Fruit fly (Drosophila melanogaster): ENCODE measurements around the gene Caf1-180.

Gene Caf1-180

DNA sequence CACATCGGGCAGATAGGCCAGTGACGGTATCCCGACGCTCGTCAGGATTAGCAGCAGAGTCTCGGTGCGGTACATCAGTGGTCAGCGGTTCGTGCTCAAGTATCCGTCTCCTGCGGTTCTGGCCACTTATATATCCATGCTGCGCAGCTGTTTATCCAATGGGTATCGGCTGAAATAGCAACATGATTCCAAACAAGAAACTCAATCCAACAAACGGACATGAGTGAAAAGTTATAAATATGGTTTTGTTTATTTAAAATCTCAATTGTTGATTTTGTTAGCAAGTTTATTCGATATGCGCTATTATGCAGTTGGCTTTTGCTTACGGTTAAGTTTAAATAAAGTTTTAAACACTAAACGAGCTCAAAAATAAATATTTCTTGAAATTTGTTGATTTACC, 35.3 kb downstream of the Caf1-180 start, which contains the start of gene CG12111:
Gene CG12111 (minus strand): TSS at position 101 of the 400 bp plus-strand sequence.
- no peak for TF ChIP-seq CG6854 (GFP tag; optimal IDR thresholded peaks at IDR 0.05)
- no peak for TF ChIP-seq CG3919 (GFP tag; optimal IDR thresholded peaks at IDR 0.05)
- no peak for TF ChIP-seq lz (GFP tag; optimal IDR thresholded peaks at IDR 0.05)
- no peak for TF ChIP-seq Eip75B (GFP tag; optimal IDR thresholded peaks at IDR 0.05)
- TF ChIP-seq CG9139 (GFP tag; optimal IDR thresholded peaks at IDR 0.05), result no peak
- TF ChIP-seq net (GFP tag; optimal IDR thresholded peaks at IDR 0.05), result no peak
- no peak for TF ChIP-seq Hr39 (GFP tag; optimal IDR thresholded peaks at IDR 0.05)
- TF ChIP-seq spab (GFP tag; optimal IDR thresholded peaks at IDR 0.05), result no peak
- TF ChIP-seq Ets96B (tag; optimal IDR thresholded peaks at IDR 0.05), result no peak
- no peak for TF ChIP-seq CG10631 (GFP tag; optimal IDR thresholded peaks at IDR 0.05)
- TF ChIP-seq Sox102F (GFP tag; optimal IDR thresholded peaks at IDR 0.05), result no peak
- TF ChIP-seq Hr4 (GFP tag; optimal IDR thresholded peaks at IDR 0.05), result no peak
- no peak for TF ChIP-seq eg (GFP tag; IDR thresholded peaks at IDR 0.05)
- TF ChIP-seq ss (GFP tag; optimal IDR thresholded peaks at IDR 0.05), result no peak
- no peak for TF ChIP-seq fd85E (GFP tag; optimal IDR thresholded peaks at IDR 0.05)
- no peak for TF ChIP-seq topi (GFP tag; optimal IDR thresholded peaks at IDR 0.05)
- no peak for TF ChIP-seq CG7368 (GFP tag; optimal IDR thresholded peaks at IDR 0.05)
- no peak for TF ChIP-seq pdm3 (GFP tag; optimal IDR thresholded peaks at IDR 0.05)

DNA sequence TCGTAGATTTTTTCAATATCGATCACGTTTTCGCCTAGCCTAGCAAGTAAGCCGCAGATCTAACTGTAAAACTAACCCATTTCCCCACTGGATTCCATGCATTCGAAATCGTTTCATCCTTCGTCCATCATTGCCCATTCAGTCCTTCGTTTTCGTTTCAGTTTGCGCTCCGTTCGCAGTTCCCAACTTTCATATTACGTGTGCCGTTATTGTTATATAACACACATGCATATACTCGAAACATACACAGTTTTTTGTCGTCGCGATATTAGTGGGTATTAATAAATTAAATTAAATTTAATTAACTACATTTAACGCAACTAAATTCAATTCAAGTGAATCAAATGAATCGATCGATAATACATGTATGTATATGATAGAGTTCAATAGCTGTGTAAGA, 36.5 kb downstream of the Caf1-180 start:
- TF ChIP-seq Eip93F (GFP tag; optimal IDR thresholded peaks at IDR 0.05) (no peak), CG6808 (GFP tag; optimal IDR thresholded peaks at IDR 0.05) (no peak), Ets21C (GFP tag; optimal IDR thresholded peaks at IDR 0.05) (no peak), dac (GFP tag; optimal IDR thresholded peaks at IDR 0.05) (no peak), Hr38 (GFP tag; optimal IDR thresholded peaks at IDR 0.05) (no peak)

DNA sequence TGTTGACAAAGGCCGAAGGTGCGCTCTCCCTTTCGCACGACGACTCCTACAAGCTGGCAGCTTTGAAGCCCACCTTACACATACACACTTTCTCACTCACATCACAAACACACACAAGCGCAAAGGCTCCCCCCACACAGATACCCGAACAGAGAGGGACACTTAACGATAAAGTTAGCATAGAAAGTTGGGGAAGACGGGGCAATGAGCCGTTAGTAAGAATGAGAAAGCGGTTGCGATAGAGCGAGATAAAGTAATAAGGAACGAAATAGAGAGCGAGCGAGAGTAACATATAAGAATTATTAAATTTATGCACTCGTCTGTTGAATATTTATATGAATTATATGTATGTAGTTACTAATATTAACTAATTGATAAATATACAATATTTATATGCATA, 37.1 kb downstream of the Caf1-180 start:
- TF ChIP-seq Sox14 (GFP tag; optimal IDR thresholded peaks at IDR 0.05) (no peak), CG34406 (GFP tag; optimal IDR thresholded peaks at IDR 0.05) (no peak), fkh (GFP tag; optimal IDR thresholded peaks at IDR 0.05) (peak; percentile 17), svp (GFP tag) (peak; percentile 73)

DNA sequence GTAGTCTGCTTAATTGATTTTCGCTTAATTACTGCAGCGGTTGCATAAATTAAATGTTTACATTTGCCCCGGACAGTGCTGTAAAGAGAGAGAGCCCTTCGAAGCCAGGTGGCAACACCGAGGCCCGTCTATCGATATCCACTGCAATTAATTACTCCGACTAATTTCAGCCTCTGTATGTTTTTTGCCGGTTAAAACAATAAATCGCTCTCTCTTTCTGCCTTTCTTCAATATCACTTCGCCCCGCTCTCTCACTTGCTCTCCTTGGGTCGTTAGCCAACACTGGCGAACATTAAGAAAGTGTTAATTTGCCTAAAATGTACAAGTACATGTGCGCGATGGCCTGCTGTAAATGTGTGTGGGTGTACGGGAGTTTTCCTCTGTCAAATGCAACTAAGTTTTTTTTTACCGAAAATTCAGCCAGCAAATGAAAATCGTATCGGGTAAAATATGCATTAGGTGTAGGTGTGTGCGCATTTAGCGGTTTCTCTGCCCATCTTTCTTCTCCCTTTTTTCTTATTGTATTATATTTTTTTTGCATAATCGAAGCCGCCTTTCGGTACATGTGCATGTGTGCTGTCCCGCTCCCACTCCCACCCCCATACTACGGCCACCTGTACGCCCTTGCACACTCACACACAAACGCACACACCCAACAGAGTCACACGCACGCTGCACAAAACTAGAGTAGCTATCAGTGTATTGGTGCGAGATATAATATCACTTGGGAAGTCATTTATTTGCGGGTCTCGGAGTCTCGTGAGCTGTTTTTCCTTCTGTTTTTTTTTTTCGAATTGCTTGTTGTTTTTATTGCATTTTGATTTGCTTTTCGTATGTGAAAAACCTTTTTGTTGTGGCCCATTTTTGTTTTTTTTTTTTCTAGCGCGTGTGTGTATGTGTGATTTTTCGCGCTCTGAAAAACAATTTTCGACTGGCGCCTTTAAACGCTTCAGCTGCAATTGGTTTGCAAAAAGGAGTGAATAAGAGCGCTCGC, 44.4 kb downstream of the Caf1-180 start:
- TF ChIP-seq spab (GFP tag; optimal IDR thresholded peaks at IDR 0.05), result no peak
- TF ChIP-seq esn (GFP tag; optimal IDR thresholded peaks at IDR 0.05), result peak; percentile 48
- TF ChIP-seq Eip93F (GFP tag; optimal IDR thresholded peaks at IDR 0.05), result peak; percentile 36
- peak; percentile 28 for TF ChIP-seq Eip75B (GFP tag; optimal IDR thresholded peaks at IDR 0.05)
- TF ChIP-seq fd85E (GFP tag; optimal IDR thresholded peaks at IDR 0.05), result no peak
- peak; percentile 71 for TF ChIP-seq svp (GFP tag)
- peak; percentile 83 for TF ChIP-seq Eip78C (GFP tag)
- no peak for TF ChIP-seq CG3032 (tag; optimal IDR thresholded peaks at IDR 0.05)
- TF ChIP-seq CG8319 (GFP tag; optimal IDR thresholded peaks at IDR 0.05), result no peak
- peak; percentile 51 for TF ChIP-seq topi (GFP tag; optimal IDR thresholded peaks at IDR 0.05)
- TF ChIP-seq acj6 (GFP tag; optimal IDR thresholded peaks at IDR 0.05), result peak; percentile 23
- TF ChIP-seq CG1621 (tag; optimal IDR thresholded peaks at IDR 0.05), result peak; percentile 18
- peak; percentile 35 for TF ChIP-seq cyc (GFP tag; optimal IDR thresholded peaks at IDR 0.05)
- TF ChIP-seq CG11762 (GFP tag; optimal IDR thresholded peaks at IDR 0.05; ENCODE audit: insufficient read depth), result no peak
- peak; percentile 65; the same call in 2 of the 3 replicates for TF ChIP-seq CG8119 (GFP tag; IDR thresholded peaks at IDR 0.05)
- no peak for TF ChIP-seq CG6792 (GFP tag; optimal IDR thresholded peaks at IDR 0.05)
- peak; percentile 46 for TF ChIP-seq Met (GFP tag; optimal IDR thresholded peaks at IDR 0.05)
- TF ChIP-seq CG8632 (GFP tag; optimal IDR thresholded peaks at IDR 0.05), result peak; percentile 12
- TF ChIP-seq Lpt (GFP tag; optimal IDR thresholded peaks at IDR 0.05), result no peak
- no peak for TF ChIP-seq dac (GFP tag; optimal IDR thresholded peaks at IDR 0.05)
- peak; percentile 61 for TF ChIP-seq Sox14 (GFP tag; optimal IDR thresholded peaks at IDR 0.05)
- TF ChIP-seq CG15336 (GFP tag; IDR thresholded peaks at IDR 0.05), result peak; percentile 67
- TF ChIP-seq CG4318 (GFP tag; optimal IDR thresholded peaks at IDR 0.05), result no peak
- TF ChIP-seq CG16779 (tag; optimal IDR thresholded peaks at IDR 0.05), result no peak
- no peak for TF ChIP-seq Ets96B (tag; optimal IDR thresholded peaks at IDR 0.05)
- no peak for TF ChIP-seq Sox15 (GFP tag; optimal IDR thresholded peaks at IDR 0.05)
- TF ChIP-seq Hr39 (GFP tag; optimal IDR thresholded peaks at IDR 0.05), result peak; percentile 49
- no peak for TF ChIP-seq Ets21C (GFP tag; optimal IDR thresholded peaks at IDR 0.05)
- TF ChIP-seq CG9139 (GFP tag; optimal IDR thresholded peaks at IDR 0.05), result no peak

All from whole organism, prepupa.